Worm (Caenorhabditis elegans): Measurements from ENCODE around the gene cav-1.

- TF ChIP-seq dao-5 (tag; optimal IDR thresholded peaks at IDR 0.05) (no peak), him-1 (tag; optimal IDR thresholded peaks at IDR 0.05) (no peak), W03F9.2 (tag; optimal IDR thresholded peaks at IDR 0.05) (no peak)
Observed at ce11 chrIV:9772096-9772720, at the start of gene cav-1.
